Fruit fly (Drosophila melanogaster): ENCODE data around the gene slp2.
A peak's percentile ranks its signal among the peaks of the same experiment; 100 is the strongest.

slp2 gene

dm6 chr2L:3805274-3806196, 31.1 kb upstream of the slp2 start (continued):
- peak; percentile 2 for TF ChIP-seq NfI (GFP tag; optimal IDR thresholded peaks at IDR 0.05)
- no peak for TF ChIP-seq E2f2 (GFP tag; IDR thresholded peaks at IDR 0.05)
- peak; percentile 68 for TF ChIP-seq chm (GFP tag; IDR thresholded peaks at IDR 0.05)
- TF ChIP-seq sug (tag; optimal IDR thresholded peaks at IDR 0.05), result no peak
- 0 out of 4 replicates have a peak, but pooled peaks have one; percentile 60 for TF ChIP-seq chinmo (GFP tag; IDR thresholded peaks at IDR 0.05; ENCODE audit: partially characterized antibody)
- TF ChIP-seq CG10959 (GFP tag; IDR thresholded peaks at IDR 0.05), result 0 out of 2 replicates have a peak, but pooled peaks have one; percentile 9
- TF ChIP-seq Fer3 (tag; optimal IDR thresholded peaks at IDR 0.05), result no peak
- TF ChIP-seq CG10654 (GFP tag; optimal IDR thresholded peaks at IDR 0.05), result no peak
- peak; percentile 78 for TF ChIP-seq CG11504 (tag; optimal IDR thresholded peaks at IDR 0.05)
- peak; percentile 46 for TF ChIP-seq gsb-n (tag; optimal IDR thresholded peaks at IDR 0.05)
- no peak; the same call in none of the 2 replicates for TF ChIP-seq Ravus (GFP tag; IDR thresholded peaks at IDR 0.05)
- no peak for TF ChIP-seq Hmr (GFP tag; optimal IDR thresholded peaks at IDR 0.05)
- no peak for TF ChIP-seq CG3995 (GFP tag; optimal IDR thresholded peaks at IDR 0.05)
- no peak for TF ChIP-seq mam (GFP tag; optimal IDR thresholded peaks at IDR 0.05)
- peak; percentile 68 for TF ChIP-seq Sox100B (GFP tag; optimal IDR thresholded peaks at IDR 0.05)
- no peak for TF ChIP-seq zf30C (GFP tag; optimal IDR thresholded peaks at IDR 0.05)
- no peak for TF ChIP-seq CG17612 (GFP tag; IDR thresholded peaks at IDR 0.05)
- TF ChIP-seq sd (tag; optimal IDR thresholded peaks at IDR 0.05), result no peak
- no peak for TF ChIP-seq chif (GFP tag; optimal IDR thresholded peaks at IDR 0.05)
- TF ChIP-seq slou (GFP tag; optimal IDR thresholded peaks at IDR 0.05), result no peak
- no peak for TF ChIP-seq ems (GFP tag; optimal IDR thresholded peaks at IDR 0.05)
- no peak for TF ChIP-seq CG2202 (tag; optimal IDR thresholded peaks at IDR 0.05)
- peak; percentile 71 for TF ChIP-seq CG14710 (tag; optimal IDR thresholded peaks at IDR 0.05)
- no peak for TF ChIP-seq ERR (GFP tag; optimal IDR thresholded peaks at IDR 0.05)
- TF ChIP-seq lola (GFP tag; optimal IDR thresholded peaks at IDR 0.05), result peak in 1 of 3 experiments; percentile 82
- no peak for TF ChIP-seq gsb (GFP tag; IDR thresholded peaks at IDR 0.05)
- no peak for TF ChIP-seq wor (GFP tag; IDR thresholded peaks at IDR 0.05)
- no peak for TF ChIP-seq maf-S (GFP tag; optimal IDR thresholded peaks at IDR 0.05)
- no peak for TF ChIP-seq CG8290 (GFP tag; optimal IDR thresholded peaks at IDR 0.05)
- TF ChIP-seq CG8290 (tag; optimal IDR thresholded peaks at IDR 0.05), result peak in 1 of 2 experiments; percentile 44
- TF ChIP-seq CG2678 (tag; optimal IDR thresholded peaks at IDR 0.05), result peak; percentile 65
- TF ChIP-seq croc (GFP tag; conservative IDR thresholded peaks at IDR 0.05), result no peak
- TF ChIP-seq trem (tag; optimal IDR thresholded peaks at IDR 0.05), result peak; percentile 10
- no peak for TF ChIP-seq BEAF-32 (GFP tag; optimal IDR thresholded peaks at IDR 0.05)
- TF ChIP-seq odd (GFP tag; optimal IDR thresholded peaks at IDR 0.05), result no peak
- TF ChIP-seq HmgZ (tag; optimal IDR thresholded peaks at IDR 0.05), result no peak
- peak; percentile 29 for TF ChIP-seq sens (GFP tag)
- no peak for TF ChIP-seq CG12071 (GFP tag; optimal IDR thresholded peaks at IDR 0.05)
- TF ChIP-seq wdn (GFP tag; IDR thresholded peaks at IDR 0.05), result no peak
- TF ChIP-seq MBD-R2 (GFP tag; IDR thresholded peaks at IDR 0.05), result peak; percentile 32; the same call in 1 of the 2 replicates
- peak; percentile 74 for TF ChIP-seq ewg (GFP tag; optimal IDR thresholded peaks at IDR 0.05)
- no peak for TF ChIP-seq ac (GFP tag; optimal IDR thresholded peaks at IDR 0.05)
- TF ChIP-seq gce (GFP tag; IDR thresholded peaks at IDR 0.05), result 0 out of 3 replicates have a peak, but pooled peaks have one; percentile 14
- TF ChIP-seq CG7839 (tag; optimal IDR thresholded peaks at IDR 0.05), result peak; percentile 12
- no peak for TF ChIP-seq p53 (GFP tag; optimal IDR thresholded peaks at IDR 0.05)
- TF ChIP-seq lmd (GFP tag; IDR thresholded peaks at IDR 0.05), result no peak
- TF ChIP-seq Ssrp (tag; optimal IDR thresholded peaks at IDR 0.05), result peak; percentile 41
- TF ChIP-seq Vsx1 (GFP tag; optimal IDR thresholded peaks at IDR 0.05), result no peak
- TF ChIP-seq CG14441 (GFP tag; IDR thresholded peaks at IDR 0.05), result peak; percentile 35; the same call in 1 of the 2 replicates
